Fruit fly (Drosophila melanogaster) Kc167 (cell line): Measurements from ENCODE around the gene BicD.

Experiments
- Sin3A ChIP-seq: fragments of >200 bp; optimal IDR thresholded peaks from 2 replicates; lab custom pipeline; 2018; ENCODE audit warnings: missing external identifiers
- h ChIP-seq: fragments of >200 bp; optimal IDR thresholded peaks from 3 replicates; lab custom pipeline; 2018; ENCODE audit warnings: missing external identifiers
- insv ChIP-seq: fragments of >200 bp; optimal IDR thresholded peaks from 3 replicates; lab custom pipeline; 2018; ENCODE audit warnings: missing external identifiers
- psq ChIP-seq: fragments of >200 bp; optimal IDR thresholded peaks from 2 replicates; lab custom pipeline; 2017; ENCODE audit warnings: missing external identifiers

dm6 chr2L:17452624-17453023 is 20.4 kb downstream of the BicD start, which contains the start of gene CG5050:
- TF ChIP-seq psq (lab: Kevin White, UChicago) = no peak
- no peak for TF ChIP-seq h (lab: Kevin White, UChicago)
- TF ChIP-seq insv (lab: Kevin White, UChicago) = no peak
- TF ChIP-seq Sin3A (lab: Kevin White, UChicago) = no peak
